Worm (Caenorhabditis elegans): ENCODE data around the gene tbcb-1.

DNA sequence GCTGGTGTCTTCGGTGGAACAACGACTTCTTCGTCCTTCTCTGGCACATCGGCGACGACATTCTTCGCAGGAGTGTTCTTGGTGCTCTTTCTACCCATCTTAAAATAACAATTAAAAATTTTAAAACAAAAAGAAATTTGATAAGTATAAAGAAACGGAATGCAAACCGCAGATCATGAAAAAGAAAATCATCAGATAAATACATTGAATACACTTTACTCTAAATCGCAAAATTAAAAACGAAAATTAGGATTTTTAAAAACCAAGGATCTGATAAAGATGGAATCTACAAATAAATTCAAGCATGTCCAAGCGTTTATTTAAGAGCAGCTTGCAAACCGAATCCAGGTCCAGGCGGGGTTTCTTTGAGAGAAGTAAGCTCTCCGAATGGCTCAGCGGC is 32.5 kb downstream of the tbcb-1 start, which contains the start of gene F53F4.11:
- TF ChIP-seq ztf-11 (tag; optimal IDR thresholded peaks at IDR 0.05), result no peak
- no peak for TF ChIP-seq lin-39 (tag; optimal IDR thresholded peaks at IDR 0.05)
- no peak for TF ChIP-seq nhr-11 (tag; optimal IDR thresholded peaks at IDR 0.05)

Measured in whole organism, L2 larva.